Fruit fly (Drosophila melanogaster) whole organism, prepupa: ENCODE measurements around the gene Alp10.

Experiments
- CG16779 ChIP-seq: fragments of 200-800 bp; sonication (Bioruptor generic); optimal IDR thresholded peaks from 3 replicates; lab custom pipeline; 2017; ENCODE audit warnings: missing biosample characterization, mild to moderate bottlenecking, missing genetic modification characterization
- CG3032 ChIP-seq: fragments of 200-800 bp; optimal IDR thresholded peaks from 2 replicates; lab custom pipeline; 2019; ENCODE audit warnings: missing biosample characterization, mild to moderate bottlenecking, missing genetic modification characterization, moderate library complexity
- CG4318 ChIP-seq: fragments of 200-800 bp; sonication (Bioruptor generic); optimal IDR thresholded peaks from 3 replicates; lab custom pipeline; 2017; ENCODE audit warnings: missing biosample characterization, mild to moderate bottlenecking, missing genetic modification characterization
- Eip93F ChIP-seq: fragments of 200-800 bp; sonication (Bioruptor generic); optimal IDR thresholded peaks from 2 replicates; lab custom pipeline; 2016; ENCODE audit warnings: missing biosample characterization, mild to moderate bottlenecking, missing genetic modification characterization
- Ets96B ChIP-seq: fragments of 200-800 bp; optimal IDR thresholded peaks from 2 replicates; lab custom pipeline; 2019; ENCODE audit warnings: missing biosample characterization, mild to moderate bottlenecking, missing genetic modification characterization, moderate library complexity
- Smox ChIP-seq: fragments of 200-800 bp; sonication (Bioruptor generic); optimal IDR thresholded peaks from 3 replicates; lab custom pipeline; 2016; ENCODE audit warnings: missing biosample characterization, missing genetic modification characterization
- lz ChIP-seq: fragments of 200-800 bp; sonication (Bioruptor generic); optimal IDR thresholded peaks from 3 replicates; lab custom pipeline; 2016; ENCODE audit warnings: missing biosample characterization, missing genetic modification characterization
- svp ChIP-seq: fragments of 200-800 bp; sonication (Bioruptor generic); peaks from one replicate; lab custom pipeline; 2016; ENCODE audit warnings: missing biosample characterization, missing genetic modification characterization
- topi ChIP-seq: fragments of 200-800 bp; sonication (Bioruptor generic); optimal IDR thresholded peaks from 3 replicates; lab custom pipeline; 2016; ENCODE audit warnings: missing biosample characterization, missing genetic modification characterization

DNA sequence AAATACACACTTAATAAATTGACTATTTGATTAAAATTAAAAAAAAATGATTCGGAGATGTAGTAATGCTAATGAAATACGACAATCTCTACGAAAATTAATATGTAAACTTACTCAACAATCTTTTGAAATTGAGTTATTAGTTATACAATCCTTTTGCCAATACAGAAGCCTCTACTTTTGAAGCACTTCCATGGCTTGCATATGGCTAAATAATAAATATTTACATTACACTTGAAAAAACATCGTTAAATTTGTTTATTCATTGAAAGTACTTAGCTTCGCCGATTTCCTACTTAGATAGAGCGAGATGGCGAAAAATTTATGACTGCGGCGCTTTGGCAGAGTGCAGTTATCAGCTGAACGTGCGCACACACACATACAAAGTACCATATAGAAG lies 45.6 kb upstream of the Alp10 start:
- TF ChIP-seq CG4318 (GFP tag; lab: Kevin White, UChicago), result no peak
- TF ChIP-seq lz (GFP tag; lab: Kevin White, UChicago), result no peak
- no peak for TF ChIP-seq Eip93F (GFP tag; lab: Kevin White, UChicago)
- TF ChIP-seq svp (GFP tag; lab: Kevin White, UChicago), result no peak
- no peak for TF ChIP-seq CG16779 (tag; lab: Kevin White, UChicago)
- no peak for TF ChIP-seq Smox
- TF ChIP-seq Ets96B, result no peak
- TF ChIP-seq topi (GFP tag; lab: Kevin White, UChicago), result no peak
- TF ChIP-seq CG3032, result no peak
